Worm (Caenorhabditis elegans) whole organism, late embryonic: Measurements from ENCODE around the gene F55C10.5.

Source experiments
- npax-4 ChIP-seq: sonication (generic microtip); optimal IDR thresholded peaks from 2 replicates; lab custom pipeline; 2016; ENCODE audit warnings: missing genetic modification characterization, missing compliant biosample characterization
- pax-1 ChIP-seq: fragments of 150-350 bp; optimal IDR thresholded peaks from 2 replicates; lab custom pipeline; 2014; ENCODE audit warnings: missing biosample characterization, missing genetic modification characterization
- tbx-2 ChIP-seq: sonication (generic microtip); optimal IDR thresholded peaks from 2 replicates; lab custom pipeline; 2016; ENCODE audit warnings: missing genetic modification characterization, missing compliant biosample characterization

DNA sequence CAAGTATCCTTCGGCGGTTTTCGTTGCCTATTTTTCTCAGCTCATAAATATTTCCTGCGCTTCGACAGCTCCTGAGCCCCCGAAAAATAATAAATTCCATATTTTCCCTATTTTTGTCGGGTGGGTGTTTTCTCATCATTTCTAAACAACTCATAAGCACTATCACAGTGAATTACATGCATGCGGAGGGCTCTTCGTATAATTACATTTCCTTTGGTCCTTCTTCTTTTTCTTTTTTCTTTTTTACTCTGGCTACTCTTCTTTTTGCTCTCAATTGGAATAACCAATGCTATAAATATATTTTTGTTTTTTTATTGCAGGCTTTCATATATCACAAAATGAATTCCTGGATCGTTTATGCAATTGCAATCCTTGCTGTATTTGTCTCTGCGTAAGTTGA lies 41.0 kb upstream of the F55C10.5 start, which contains the start of gene T02E9.5:
- TF ChIP-seq pax-1 (tag; lab: Kevin White, UChicago) (no peak), tbx-2 (tag; lab: Kevin White, UChicago) (no peak), npax-4 (tag; lab: Kevin White, UChicago) (no peak)
